Fruit fly (Drosophila melanogaster) whole organism, embryonic: ENCODE measurements around the gene Mul1.

Experiments
- Atf-2 ChIP-seq: fragments of 200-800 bp; sonication (Bioruptor generic); optimal IDR thresholded peaks from 2 replicates; lab custom pipeline; 2016; ENCODE audit warnings: missing biosample characterization, missing genetic modification characterization
- C15 ChIP-seq: fragments of 200-800 bp; sonication (Bioruptor generic); IDR thresholded peaks from 3 replicates; pipeline ENCODE4 v1.3.6; 2022; ENCODE audit warnings: missing biosample characterization, missing genetic modification characterization
- CG10267 ChIP-seq: fragments of 200-800 bp; sonication (Bioruptor generic); optimal IDR thresholded peaks from 2 replicates; lab custom pipeline; 2018; ENCODE audit warnings: missing biosample characterization, mild to moderate bottlenecking, missing genetic modification characterization, moderate library complexity
- CG10431 ChIP-seq: fragments of 200-800 bp; sonication (Bioruptor generic); optimal IDR thresholded peaks from 3 replicates; lab custom pipeline; 2018; ENCODE audit warnings: missing biosample characterization, mild to moderate bottlenecking, missing genetic modification characterization
- CG11504 ChIP-seq: fragments of 200-800 bp; sonication (Bioruptor generic); optimal IDR thresholded peaks from 3 replicates; lab custom pipeline; 2019; ENCODE audit warnings: missing biosample characterization, mild to moderate bottlenecking, missing genetic modification characterization, moderate library complexity
- CG13123 ChIP-seq: fragments of 200-800 bp; sonication (Bioruptor generic); optimal IDR thresholded peaks from 2 replicates; lab custom pipeline; 2016; ENCODE audit warnings: missing biosample characterization, missing genetic modification characterization
- CG13624 ChIP-seq: fragments of 200-800 bp; sonication (Bioruptor generic); optimal IDR thresholded peaks from 2 replicates; lab custom pipeline; 2016; ENCODE audit warnings: missing biosample characterization, missing genetic modification characterization
- CG14014 ChIP-seq: fragments of 200-800 bp; sonication (Bioruptor generic); IDR thresholded peaks from 2 replicates; pipeline ENCODE4 v1.3.6; 2022; ENCODE audit warnings: missing biosample characterization, missing genetic modification characterization
- CG14710 ChIP-seq: fragments of 200-800 bp; sonication (Bioruptor generic); optimal IDR thresholded peaks from 3 replicates; lab custom pipeline; 2019; ENCODE audit warnings: missing biosample characterization, mild to moderate bottlenecking, missing genetic modification characterization, moderate library complexity
- CG15269 ChIP-seq: fragments of 200-800 bp; sonication (Bioruptor generic); optimal IDR thresholded peaks from 2 replicates; lab custom pipeline; 2018; ENCODE audit warnings: missing biosample characterization, mild to moderate bottlenecking, missing genetic modification characterization, moderate library complexity
- CG1529 ChIP-seq: fragments of 200-800 bp; sonication (Bioruptor generic); optimal IDR thresholded peaks from 3 replicates; lab custom pipeline; 2018; ENCODE audit warnings: missing biosample characterization, missing genetic modification characterization
- CG15601 ChIP-seq: fragments of 200-800 bp; sonication (Bioruptor generic); optimal IDR thresholded peaks from 3 replicates; lab custom pipeline; 2019; ENCODE audit warnings: missing biosample characterization, mild to moderate bottlenecking, missing genetic modification characterization, moderate library complexity
- CG16863 ChIP-seq: fragments of 200-800 bp; sonication (Bioruptor generic); optimal IDR thresholded peaks from 3 replicates; lab custom pipeline; 2016; ENCODE audit warnings: missing biosample characterization, missing genetic modification characterization
- CG17359 ChIP-seq: fragments of 200-800 bp; sonication (Bioruptor generic); optimal IDR thresholded peaks from 3 replicates; lab custom pipeline; 2018; ENCODE audit warnings: missing biosample characterization, mild to moderate bottlenecking, missing genetic modification characterization, moderate library complexity
- CG17385 ChIP-seq: fragments of 200-800 bp; sonication (Bioruptor generic); optimal IDR thresholded peaks from 3 replicates; lab custom pipeline; 2018; ENCODE audit warnings: missing biosample characterization, mild to moderate bottlenecking, missing genetic modification characterization
- CG17912 ChIP-seq: fragments of 200-800 bp; sonication (Bioruptor generic); optimal IDR thresholded peaks from 2 replicates; lab custom pipeline; 2018; ENCODE audit warnings: missing biosample characterization, mild to moderate bottlenecking, missing genetic modification characterization
- CG2678 ChIP-seq: fragments of 200-800 bp; sonication (Bioruptor generic); optimal IDR thresholded peaks from 3 replicates; lab custom pipeline; 2019; ENCODE audit warnings: missing biosample characterization, mild to moderate bottlenecking, missing genetic modification characterization, moderate library complexity
- CG33213 ChIP-seq: fragments of 200-800 bp; sonication (Bioruptor generic); optimal IDR thresholded peaks from 3 replicates; lab custom pipeline; 2016; ENCODE audit warnings: missing biosample characterization, missing genetic modification characterization
- CG34422 ChIP-seq: fragments of 200-800 bp; sonication (Bioruptor generic); IDR thresholded peaks from 3 replicates; pipeline ENCODE4 v1.3.6; 2022; ENCODE audit warnings: missing biosample characterization, missing genetic modification characterization
- CG6854 ChIP-seq: fragments of 200-800 bp; sonication (Bioruptor generic); optimal IDR thresholded peaks from 3 replicates; lab custom pipeline; 2017; ENCODE audit warnings: missing biosample characterization, mild to moderate bottlenecking, missing genetic modification characterization
- CG7745 ChIP-seq: fragments of 200-800 bp; sonication (Bioruptor generic); optimal IDR thresholded peaks from 2 replicates; lab custom pipeline; 2018; ENCODE audit warnings: missing biosample characterization, mild to moderate bottlenecking, missing genetic modification characterization, moderate library complexity
- CG9215 ChIP-seq: fragments of 200-800 bp; sonication (Bioruptor generic); IDR thresholded peaks from 2 replicates; pipeline ENCODE4 v1.3.6; 2022; ENCODE audit warnings: missing biosample characterization, missing genetic modification characterization
- CG9609 ChIP-seq: fragments of 200-800 bp; sonication (Bioruptor generic); optimal IDR thresholded peaks from 3 replicates; lab custom pipeline; 2016; ENCODE audit warnings: missing biosample characterization, missing genetic modification characterization
- CG9876 ChIP-seq: fragments of 200-800 bp; sonication (Bioruptor generic); optimal IDR thresholded peaks from 2 replicates; lab custom pipeline; 2016; ENCODE audit warnings: missing biosample characterization, missing genetic modification characterization
- CG9932 ChIP-seq: fragments of 200-800 bp; sonication (Bioruptor generic); IDR thresholded peaks from 2 replicates; pipeline ENCODE4 v1.3.6; 2022; ENCODE audit warnings: missing biosample characterization, missing genetic modification characterization
- Dek ChIP-seq: fragments of 200-800 bp; sonication (Bioruptor generic); optimal IDR thresholded peaks from 3 replicates; lab custom pipeline; 2019; ENCODE audit warnings: missing biosample characterization, mild to moderate bottlenecking, missing genetic modification characterization, moderate library complexity
- ERR ChIP-seq: fragments of 200-800 bp; sonication (Bioruptor generic); optimal IDR thresholded peaks from 2 replicates; lab custom pipeline; 2016; ENCODE audit warnings: missing biosample characterization, missing genetic modification characterization
- Ets65A ChIP-seq: fragments of 200-800 bp; sonication (Bioruptor generic); peaks from one replicate; lab custom pipeline; 2016; ENCODE audit warnings: missing biosample characterization, missing genetic modification characterization
- Fer1 ChIP-seq: fragments of 200-800 bp; sonication (Bioruptor generic); optimal IDR thresholded peaks from 2 replicates; lab custom pipeline; 2017; ENCODE audit warnings: missing biosample characterization, mild to moderate bottlenecking, missing genetic modification characterization
- Hr78 ChIP-seq, 2 experiments: fragments of 200-800 bp in 1 of 2; fragments of >200 bp in 1 of 2; sonication (Bioruptor generic) in 1 of 2; optimal IDR thresholded peaks; 2 replicates each; lab custom pipeline; 2017 to 2019; ENCODE audit warnings: missing biosample characterization in 2 of 2, missing genetic modification characterization in 2 of 2, mild to moderate bottlenecking in 1 of 2, moderate library complexity in 1 of 2
- NC2α ChIP-seq: fragments of 200-800 bp; sonication (Bioruptor generic); optimal IDR thresholded peaks from 2 replicates; lab custom pipeline; 2016; ENCODE audit warnings: missing biosample characterization, missing genetic modification characterization
- Nf-YA ChIP-seq: fragments of 200-800 bp; sonication (Bioruptor generic); IDR thresholded peaks from 2 replicates; pipeline ENCODE4 v1.3.6; 2022; ENCODE audit warnings: missing biosample characterization, missing genetic modification characterization
- NfI ChIP-seq: fragments of 200-800 bp; sonication (Bioruptor generic); optimal IDR thresholded peaks from 3 replicates; lab custom pipeline; 2018; ENCODE audit warnings: missing biosample characterization, mild to moderate bottlenecking, missing genetic modification characterization, moderate library complexity
- YL-1 ChIP-seq: fragments of 200-800 bp; sonication (Bioruptor generic); optimal IDR thresholded peaks from 3 replicates; lab custom pipeline; 2017; ENCODE audit warnings: missing biosample characterization, mild to moderate bottlenecking, missing genetic modification characterization
- abd-A ChIP-seq: fragments of 200-800 bp; sonication (Bioruptor generic); optimal IDR thresholded peaks from 3 replicates; lab custom pipeline; 2019; ENCODE audit warnings: missing biosample characterization, mild to moderate bottlenecking, missing genetic modification characterization, moderate library complexity
- al ChIP-seq: fragments of 200-800 bp; sonication (Bioruptor generic); IDR thresholded peaks from 2 replicates; pipeline ENCODE4 v1.3.6; 2022; ENCODE audit warnings: missing biosample characterization, missing genetic modification characterization
- ato ChIP-seq: fragments of 200-800 bp; sonication (Bioruptor generic); IDR thresholded peaks from 2 replicates; pipeline ENCODE4 v1.3.6; 2022; ENCODE audit warnings: missing biosample characterization, missing genetic modification characterization; ENCODE audit not compliant: partially characterized antibody
- fd64A ChIP-seq: fragments of 200-800 bp; sonication (Bioruptor generic); optimal IDR thresholded peaks from 3 replicates; lab custom pipeline; 2018; ENCODE audit warnings: missing biosample characterization, mild to moderate bottlenecking, missing genetic modification characterization
- ind ChIP-seq: fragments of 200-800 bp; sonication (Bioruptor generic); optimal IDR thresholded peaks from 3 replicates; lab custom pipeline; 2016; ENCODE audit warnings: missing biosample characterization, missing genetic modification characterization
- jumu ChIP-seq: fragments of 200-800 bp; sonication (Bioruptor generic); optimal IDR thresholded peaks from 3 replicates; lab custom pipeline; 2016; ENCODE audit warnings: missing biosample characterization, missing genetic modification characterization
- lola ChIP-seq, 3 experiments: fragments of >200 bp in 2 of 3; fragments of 200-800 bp in 1 of 3; sonication (Bioruptor generic) in 1 of 3; optimal IDR thresholded peaks; 2 replicates each; lab custom pipeline; 2017 to 2019; ENCODE audit warnings: missing biosample characterization in 3 of 3, missing genetic modification characterization in 3 of 3, mild to moderate bottlenecking in 1 of 3, moderate library complexity in 1 of 3
- mam ChIP-seq: fragments of 200-800 bp; sonication (Bioruptor generic); optimal IDR thresholded peaks from 3 replicates; lab custom pipeline; 2016; ENCODE audit warnings: missing biosample characterization, missing genetic modification characterization
- nerfin-1 ChIP-seq: fragments of 200-800 bp; sonication (Bioruptor generic); optimal IDR thresholded peaks from 3 replicates; lab custom pipeline; 2019; ENCODE audit warnings: missing biosample characterization, mild to moderate bottlenecking, missing genetic modification characterization, moderate library complexity
- nmo ChIP-seq: fragments of 200-800 bp; sonication (Bioruptor generic); optimal IDR thresholded peaks from 2 replicates; lab custom pipeline; 2018; ENCODE audit warnings: missing biosample characterization, mild to moderate bottlenecking, missing genetic modification characterization, moderate library complexity
- pb ChIP-seq: fragments of 200-800 bp; sonication (Bioruptor generic); optimal IDR thresholded peaks from 3 replicates; lab custom pipeline; 2016; ENCODE audit warnings: missing biosample characterization, missing genetic modification characterization
- rib ChIP-seq: fragments of 200-800 bp; sonication (Bioruptor generic); IDR thresholded peaks from 2 replicates; pipeline ENCODE4 v1.3.6; 2022; ENCODE audit warnings: missing biosample characterization, missing genetic modification characterization
- sd ChIP-seq: fragments of 200-800 bp; sonication (Bioruptor generic); optimal IDR thresholded peaks from 3 replicates; lab custom pipeline; 2018; ENCODE audit warnings: missing biosample characterization, mild to moderate bottlenecking, missing genetic modification characterization, moderate library complexity
- sens ChIP-seq: fragments of 200-800 bp; sonication (Bioruptor generic); peaks from one replicate; lab custom pipeline; 2016; ENCODE audit warnings: missing biosample characterization, missing genetic modification characterization
- sim ChIP-seq: fragments of 200-800 bp; sonication (Bioruptor generic); IDR thresholded peaks from 2 replicates; pipeline ENCODE4 v1.3.6; 2022; ENCODE audit warnings: missing biosample characterization, missing genetic modification characterization
- sr ChIP-seq: fragments of 200-800 bp; sonication (Bioruptor generic); IDR thresholded peaks from 3 replicates; pipeline ENCODE4 v1.3.6; 2022; ENCODE audit warnings: missing biosample characterization, missing genetic modification characterization
- z ChIP-seq: fragments of 200-800 bp; sonication (Bioruptor generic); IDR thresholded peaks from 3 replicates; pipeline ENCODE4 v1.3.6; 2022; ENCODE audit warnings: missing biosample characterization, missing genetic modification characterization

The Mul1 gene

dm6 chr3L:4071561-4072049 lies 50.3 kb downstream of the Mul1 start, which contains the start of gene wit (continued):
- TF ChIP-seq CG13624, result no peak
- 0 out of 3 replicates have a peak, but pooled peaks have one; percentile 26 for TF ChIP-seq C15 (GFP tag; lab: Robert Waterston, UW)
- TF ChIP-seq CG13123, result no peak
- TF ChIP-seq CG10431 (GFP tag; lab: Kevin White, UChicago), result no peak
- TF ChIP-seq CG16863 (GFP tag; lab: Kevin White, UChicago), result no peak
- TF ChIP-seq CG9215 (GFP tag; lab: Robert Waterston, UW), result no peak
- no peak for TF ChIP-seq jumu (GFP tag; lab: Kevin White, UChicago)
- peak; percentile 55 for TF ChIP-seq abd-A (tag; lab: Kevin White, UChicago)
- peak; percentile 65 for TF ChIP-seq CG6854 (GFP tag; lab: Kevin White, UChicago)
- TF ChIP-seq Fer1 (GFP tag; lab: Kevin White, UChicago), result peak; percentile 67
- TF ChIP-seq Hr78 (GFP tag; optimal IDR thresholded peaks at IDR 0.05; lab: Kevin White, UChicago), result no peak
- TF ChIP-seq CG17359, result peak; percentile 16
- no peak for TF ChIP-seq NC2α (GFP tag; lab: Kevin White, UChicago)
- TF ChIP-seq Atf-2 (GFP tag; lab: Kevin White, UChicago), result no peak
- TF ChIP-seq YL-1, result peak; percentile 9
- peak; percentile 79; the same call in 1 of the 3 replicates for TF ChIP-seq CG34422
- TF ChIP-seq sr (GFP tag; lab: Robert Waterston, UW), result peak; percentile 73; the same call in 2 of the 3 replicates
- peak; percentile 65 for TF ChIP-seq sens (GFP tag; lab: Kevin White, UChicago)
- no peak for TF ChIP-seq fd64A
- TF ChIP-seq nmo, result no peak
- TF ChIP-seq CG15601 (tag; lab: Kevin White, UChicago), result no peak
- TF ChIP-seq pb, result no peak
- no peak for TF ChIP-seq al (GFP tag; lab: Robert Waterston, UW)
- no peak for TF ChIP-seq CG1529 (GFP tag; lab: Kevin White, UChicago)
- no peak for TF ChIP-seq lola (GFP tag; optimal IDR thresholded peaks at IDR 0.05; lab: Kevin White, UChicago)
- TF ChIP-seq NfI (GFP tag; lab: Kevin White, UChicago), result peak; percentile 21
- TF ChIP-seq ato (GFP tag; lab: Robert Waterston, UW), result no peak
- no peak for TF ChIP-seq CG17912
- TF ChIP-seq CG10267 (tag; lab: Kevin White, UChicago), result no peak
- TF ChIP-seq CG7745 (tag; lab: Kevin White, UChicago), result no peak
- TF ChIP-seq Nf-YA (GFP tag; lab: Robert Waterston, UW), result no peak
- TF ChIP-seq CG9876 (GFP tag; lab: Kevin White, UChicago), result no peak
- TF ChIP-seq CG9932 (GFP tag; lab: Robert Waterston, UW), result peak; percentile 32
- TF ChIP-seq mam (GFP tag; lab: Kevin White, UChicago), result peak; percentile 22
- no peak for TF ChIP-seq Dek
- TF ChIP-seq CG11504 (tag; lab: Kevin White, UChicago), result no peak
- TF ChIP-seq CG33213 (GFP tag; lab: Kevin White, UChicago), result peak; percentile 23
- TF ChIP-seq Ets65A (GFP tag; lab: Kevin White, UChicago), result peak; percentile 80
- no peak for TF ChIP-seq ERR (GFP tag; lab: Kevin White, UChicago)
- TF ChIP-seq CG2678, result peak; percentile 21
- TF ChIP-seq rib (GFP tag; lab: Robert Waterston, UW), result peak; percentile 56; the same call in 1 of the 2 replicates
- TF ChIP-seq ind (GFP tag; lab: Kevin White, UChicago), result no peak
- no peak for TF ChIP-seq nerfin-1 (tag; lab: Kevin White, UChicago)
- peak; percentile 73 for TF ChIP-seq CG17385 (GFP tag; lab: Kevin White, UChicago)
- TF ChIP-seq z (GFP tag; lab: Robert Waterston, UW), result peak; percentile 93
- peak; percentile 24 for TF ChIP-seq CG15269 (tag; lab: Kevin White, UChicago)
- no peak for TF ChIP-seq sim (GFP tag; lab: Robert Waterston, UW)
- TF ChIP-seq sd, result peak; percentile 87
- TF ChIP-seq CG9609, result no peak
- TF ChIP-seq CG14014 (GFP tag; lab: Robert Waterston, UW), result 0 out of 2 replicates have a peak, but pooled peaks have one; percentile 13
- TF ChIP-seq CG14710 (tag; lab: Kevin White, UChicago), result no peak
